Fruit fly (Drosophila melanogaster) whole organism, embryonic: ENCODE data around the gene CG15332.
A peak's percentile ranks its signal among the peaks of the same experiment; 100 is the strongest.

Source experiments
- Antp ChIP-seq: fragments of 200-800 bp; sonication (Bioruptor generic); optimal IDR thresholded peaks from 3 replicates; lab custom pipeline; 2016; ENCODE audit warnings: missing biosample characterization, missing genetic modification characterization
- Awh ChIP-seq: fragments of 200-800 bp; sonication (Bioruptor generic); IDR thresholded peaks from 2 replicates; pipeline ENCODE4, ENCODE4 v1.3.6; 2022; ENCODE audit warnings: missing biosample characterization, missing genetic modification characterization
- BEAF-32 ChIP-seq: fragments of 200-800 bp; sonication (Bioruptor generic); optimal IDR thresholded peaks from 3 replicates; lab custom pipeline; 2017; ENCODE audit warnings: missing biosample characterization, missing genetic modification characterization, mild to moderate bottlenecking, moderate library complexity, missing genetic modification reagents
- CG10147 ChIP-seq: fragments of 200-800 bp; sonication (Bioruptor generic); optimal IDR thresholded peaks from 2 replicates; lab custom pipeline; 2019; ENCODE audit warnings: missing biosample characterization, mild to moderate bottlenecking, missing genetic modification characterization, moderate library complexity
- CG10543 ChIP-seq: fragments of 200-800 bp; sonication (Bioruptor generic); optimal IDR thresholded peaks from 3 replicates; lab custom pipeline; 2017; ENCODE audit warnings: missing biosample characterization, mild to moderate bottlenecking, missing genetic modification characterization, moderate library complexity
- CG11456 ChIP-seq: fragments of 200-800 bp; sonication (Bioruptor generic); IDR thresholded peaks from 3 replicates; pipeline ENCODE4 v1.3.6; 2022; ENCODE audit warnings: missing biosample characterization, missing genetic modification characterization
- CG11504 ChIP-seq: fragments of 200-800 bp; sonication (Bioruptor generic); optimal IDR thresholded peaks from 3 replicates; lab custom pipeline; 2019; ENCODE audit warnings: missing biosample characterization, mild to moderate bottlenecking, missing genetic modification characterization, moderate library complexity
- CG11695 ChIP-seq: fragments of 200-800 bp; sonication (Bioruptor generic); IDR thresholded peaks from 3 replicates; pipeline ENCODE4 v1.3.6; 2022; ENCODE audit warnings: missing biosample characterization, missing genetic modification characterization
- CG1233 ChIP-seq: fragments of 200-800 bp; sonication (Bioruptor generic); optimal IDR thresholded peaks from 4 replicates; lab custom pipeline; 2018; ENCODE audit warnings: missing biosample characterization, mild to moderate bottlenecking, missing genetic modification characterization
- CG13424 ChIP-seq: fragments of 200-800 bp; sonication (Bioruptor generic); optimal IDR thresholded peaks from 2 replicates; lab custom pipeline; 2019; ENCODE audit warnings: missing biosample characterization, mild to moderate bottlenecking, missing genetic modification characterization, moderate library complexity
- CG14667 ChIP-seq: fragments of 200-800 bp; sonication (Bioruptor generic); IDR thresholded peaks from 2 replicates; pipeline ENCODE4 v1.3.6; 2022; ENCODE audit warnings: missing biosample characterization, missing genetic modification characterization
- CG14860 ChIP-seq: fragments of 200-800 bp; sonication (Bioruptor generic); IDR thresholded peaks from 3 replicates; pipeline ENCODE4 v1.3.6; 2022; ENCODE audit warnings: missing biosample characterization, missing genetic modification characterization; ENCODE audit not compliant: partially characterized antibody
- CG1603 ChIP-seq: fragments of 200-800 bp; sonication (Bioruptor generic); optimal IDR thresholded peaks from 2 replicates; lab custom pipeline; 2019; ENCODE audit warnings: missing biosample characterization, mild to moderate bottlenecking, missing genetic modification characterization, moderate library complexity
- CG1647 ChIP-seq: fragments of 200-800 bp; sonication (Bioruptor generic); optimal IDR thresholded peaks from 3 replicates; lab custom pipeline; 2016; ENCODE audit warnings: missing biosample characterization, missing genetic modification characterization
- CG16863 ChIP-seq: fragments of 200-800 bp; sonication (Bioruptor generic); optimal IDR thresholded peaks from 3 replicates; lab custom pipeline; 2016; ENCODE audit warnings: missing biosample characterization, missing genetic modification characterization
- CG3847 ChIP-seq: fragments of 200-800 bp; sonication (Bioruptor generic); IDR thresholded peaks from 2 replicates; pipeline ENCODE4 v1.3.6; 2022; ENCODE audit warnings: missing biosample characterization, missing genetic modification characterization
- CG5245 ChIP-seq: fragments of 200-800 bp; sonication (Bioruptor generic); optimal IDR thresholded peaks from 3 replicates; lab custom pipeline; 2016; ENCODE audit warnings: missing biosample characterization, missing genetic modification characterization
- CG6254 ChIP-seq: fragments of 200-800 bp; sonication (Bioruptor generic); optimal IDR thresholded peaks from 3 replicates; lab custom pipeline; 2017; ENCODE audit warnings: mild to moderate bottlenecking, missing biosample characterization, missing genetic modification reagents, missing genetic modification characterization
- CG6272 ChIP-seq: fragments of 200-800 bp; sonication (Bioruptor generic); IDR thresholded peaks from 2 replicates; pipeline ENCODE4 v1.3.6; 2022; ENCODE audit warnings: missing biosample characterization, missing genetic modification characterization
- CG7271 ChIP-seq: fragments of 200-800 bp; sonication (Bioruptor generic); optimal IDR thresholded peaks from 2 replicates; lab custom pipeline; 2018; ENCODE audit warnings: missing biosample characterization, mild to moderate bottlenecking, missing genetic modification characterization, moderate library complexity
- CG7372 ChIP-seq: fragments of 200-800 bp; sonication (Bioruptor generic); IDR thresholded peaks from 2 replicates; pipeline ENCODE4 v1.3.6; 2022; ENCODE audit warnings: missing biosample characterization, missing genetic modification characterization
- CG7987 ChIP-seq: fragments of 200-800 bp; sonication (Bioruptor generic); optimal IDR thresholded peaks from 2 replicates; lab custom pipeline; 2018; ENCODE audit warnings: missing biosample characterization, mild to moderate bottlenecking, missing genetic modification characterization, moderate library complexity
- CG8944 ChIP-seq: fragments of 200-800 bp; sonication (Bioruptor generic); optimal IDR thresholded peaks from 3 replicates; lab custom pipeline; 2016; ENCODE audit warnings: missing biosample characterization, missing genetic modification characterization
- Dad ChIP-seq: fragments of 200-800 bp; sonication (Bioruptor generic); optimal IDR thresholded peaks from 3 replicates; lab custom pipeline; 2016; ENCODE audit warnings: missing biosample characterization, missing genetic modification characterization
- Dbx ChIP-seq: fragments of 200-800 bp; sonication (Bioruptor generic); IDR thresholded peaks from 3 replicates; pipeline ENCODE4 v1.3.6; 2022; ENCODE audit warnings: missing biosample characterization, missing genetic modification characterization
- Dip2 ChIP-seq: fragments of 200-800 bp; sonication (Bioruptor generic); IDR thresholded peaks from 2 replicates; pipeline ENCODE4 v1.3.6; 2022; ENCODE audit warnings: missing biosample characterization, missing genetic modification characterization
- Doc2 ChIP-seq: fragments of 200-800 bp; sonication (Bioruptor generic); IDR thresholded peaks from 2 replicates; pipeline ENCODE4 v1.3.6; 2022; ENCODE audit warnings: missing biosample characterization, missing genetic modification characterization
- Gsc ChIP-seq: fragments of 200-800 bp; sonication (Bioruptor generic); IDR thresholded peaks from 2 replicates; pipeline ENCODE4 v1.3.6; 2022; ENCODE audit warnings: missing biosample characterization, missing genetic modification characterization
- HLH54F ChIP-seq: fragments of 200-800 bp; sonication (Bioruptor generic); optimal IDR thresholded peaks from 3 replicates; lab custom pipeline; 2016; ENCODE audit warnings: missing biosample characterization, missing genetic modification characterization
- HmgD ChIP-seq: fragments of 200-800 bp; sonication (Bioruptor generic); optimal IDR thresholded peaks from 3 replicates; lab custom pipeline; 2016; ENCODE audit warnings: missing biosample characterization, missing genetic modification characterization
- Hr39 ChIP-seq: fragments of >200 bp; optimal IDR thresholded peaks from 2 replicates; lab custom pipeline; 2017
- Max ChIP-seq: fragments of 200-800 bp; sonication (Bioruptor generic); optimal IDR thresholded peaks from 2 replicates; lab custom pipeline; 2016; ENCODE audit warnings: missing biosample characterization, mild to moderate bottlenecking, missing genetic modification characterization
- Mes4 ChIP-seq: fragments of 200-800 bp; sonication (Bioruptor generic); optimal IDR thresholded peaks from 2 replicates; lab custom pipeline; 2016; ENCODE audit warnings: missing biosample characterization, missing genetic modification characterization
- Ravus ChIP-seq: fragments of 200-800 bp; sonication (Bioruptor generic); IDR thresholded peaks from 2 replicates; pipeline ENCODE4 v1.3.6; 2022; ENCODE audit warnings: missing biosample characterization, missing genetic modification characterization
- Xbp1 ChIP-seq: fragments of 200-800 bp; sonication (Bioruptor generic); optimal IDR thresholded peaks from 3 replicates; lab custom pipeline; 2016; ENCODE audit warnings: missing biosample characterization, mild to moderate bottlenecking, missing genetic modification characterization
- cad ChIP-seq: fragments of >200 bp; optimal IDR thresholded peaks from 2 replicates; lab custom pipeline; 2017; ENCODE audit warnings: missing biosample characterization, missing genetic modification characterization
- cato ChIP-seq: fragments of 200-800 bp; sonication (Bioruptor generic); optimal IDR thresholded peaks from 2 replicates; lab custom pipeline; 2016; ENCODE audit warnings: missing biosample characterization, missing genetic modification characterization, borderline replicate concordance
- chinmo ChIP-seq: fragments of 200-800 bp; sonication (Bioruptor generic); IDR thresholded peaks from 4 replicates; pipeline ENCODE4 v1.3.6; 2022; ENCODE audit warnings: missing biosample characterization, missing genetic modification characterization; ENCODE audit not compliant: partially characterized antibody
- cwo ChIP-seq: fragments of 200-800 bp; sonication (Bioruptor generic); optimal IDR thresholded peaks from 3 replicates; lab custom pipeline; 2017; ENCODE audit warnings: missing biosample characterization, missing genetic modification characterization, mild to moderate bottlenecking, moderate library complexity, missing genetic modification reagents
- disco-r ChIP-seq: fragments of 200-800 bp; sonication (Bioruptor generic); optimal IDR thresholded peaks from 2 replicates; lab custom pipeline; 2016; ENCODE audit warnings: missing biosample characterization, missing genetic modification characterization
- gce ChIP-seq: fragments of 200-800 bp; sonication (Bioruptor generic); IDR thresholded peaks from 3 replicates; pipeline ENCODE4 v1.3.6; 2022; ENCODE audit warnings: missing biosample characterization, missing genetic modification characterization
- gsb-n ChIP-seq: fragments of 200-800 bp; sonication (Bioruptor generic); optimal IDR thresholded peaks from 3 replicates; lab custom pipeline; 2018; ENCODE audit warnings: missing biosample characterization, mild to moderate bottlenecking, missing genetic modification characterization
- hth ChIP-seq: fragments of >200 bp; optimal IDR thresholded peaks from 2 replicates; lab custom pipeline; 2017; ENCODE audit warnings: inconsistent platforms
- nau ChIP-seq: fragments of 200-800 bp; sonication (Bioruptor generic); optimal IDR thresholded peaks from 3 replicates; lab custom pipeline; 2017; ENCODE audit warnings: missing biosample characterization, mild to moderate bottlenecking, missing genetic modification characterization, missing genetic modification reagents
- pfk ChIP-seq: fragments of 200-800 bp; sonication (Bioruptor generic); optimal IDR thresholded peaks from 2 replicates; lab custom pipeline; 2018; ENCODE audit warnings: missing biosample characterization, mild to moderate bottlenecking, missing genetic modification characterization, moderate library complexity
- sd ChIP-seq: fragments of 200-800 bp; sonication (Bioruptor generic); optimal IDR thresholded peaks from 3 replicates; lab custom pipeline; 2018; ENCODE audit warnings: missing biosample characterization, mild to moderate bottlenecking, missing genetic modification characterization, moderate library complexity
- seq ChIP-seq: fragments of 200-800 bp; sonication (Bioruptor generic); IDR thresholded peaks from 2 replicates; pipeline ENCODE4 v1.3.6; 2022; ENCODE audit warnings: missing biosample characterization, missing genetic modification characterization
- shn ChIP-seq: fragments of 200-800 bp; sonication (Bioruptor generic); optimal IDR thresholded peaks from 3 replicates; lab custom pipeline; 2016; ENCODE audit warnings: missing biosample characterization, missing genetic modification characterization
- sisA ChIP-seq: fragments of 200-800 bp; sonication (Bioruptor generic); IDR thresholded peaks from 2 replicates; pipeline ENCODE4 v1.3.6; 2022; ENCODE audit warnings: missing biosample characterization, missing genetic modification characterization
- slbo ChIP-seq: fragments of 200-800 bp; sonication (Bioruptor generic); IDR thresholded peaks from 2 replicates; pipeline ENCODE4 v1.3.6; 2022; ENCODE audit warnings: missing biosample characterization, missing genetic modification characterization
- so ChIP-seq: fragments of 200-800 bp; sonication (Bioruptor generic); IDR thresholded peaks from 3 replicates; pipeline ENCODE4 v1.3.6; 2022; ENCODE audit warnings: missing biosample characterization, missing genetic modification characterization
- tin ChIP-seq: fragments of 200-800 bp; sonication (Bioruptor generic); optimal IDR thresholded peaks from 3 replicates; lab custom pipeline; 2016; ENCODE audit warnings: missing biosample characterization, missing genetic modification characterization
- usp ChIP-seq: fragments of >200 bp; optimal IDR thresholded peaks from 2 replicates; lab custom pipeline; 2017; ENCODE audit warnings: missing biosample characterization, missing genetic modification characterization

Gene CG15332

dm6 chrX:7909482-7909881 lies 46.3 kb downstream of the CG15332 start (continued):
- TF ChIP-seq CG11695 (GFP tag; lab: Robert Waterston, UW) = 0 out of 3 replicates have a peak, but pooled peaks have one; percentile 21
- TF ChIP-seq CG6272 = no peak
- no peak for TF ChIP-seq cato
- TF ChIP-seq CG5245 = no peak
- no peak for TF ChIP-seq CG8944
- no peak for TF ChIP-seq usp (GFP tag; lab: Kevin White, UChicago)
- TF ChIP-seq nau (GFP tag; lab: Kevin White, UChicago) = no peak
- TF ChIP-seq Dbx (GFP tag; lab: Robert Waterston, UW) = no peak
- no peak for TF ChIP-seq tin (GFP tag; lab: Kevin White, UChicago)
- TF ChIP-seq CG14667 = no peak
- no peak for TF ChIP-seq Doc2 (GFP tag; lab: Robert Waterston, UW)
- no peak for TF ChIP-seq disco-r (GFP tag; lab: Kevin White, UChicago)
- peak; percentile 17; the same call in 1 of the 2 replicates for TF ChIP-seq sisA (GFP tag; lab: Robert Waterston, UW)
- no peak for TF ChIP-seq pfk
- no peak for TF ChIP-seq Ravus
- TF ChIP-seq CG1233 = no peak
- TF ChIP-seq CG1603 (tag; lab: Kevin White, UChicago) = no peak
- no peak for TF ChIP-seq CG7372 (GFP tag; lab: Robert Waterston, UW)
- no peak for TF ChIP-seq so (GFP tag; lab: Robert Waterston, UW)
- no peak for TF ChIP-seq Hr39
- no peak for TF ChIP-seq CG7271 (tag; lab: Kevin White, UChicago)
- no peak for TF ChIP-seq CG7987 (GFP tag; lab: Kevin White, UChicago)
- no peak for TF ChIP-seq CG1647 (GFP tag; lab: Kevin White, UChicago)
- no peak for TF ChIP-seq hth (lab: Kevin White, UChicago)
- no peak for TF ChIP-seq Dad
- no peak for TF ChIP-seq CG16863 (GFP tag; lab: Kevin White, UChicago)
- TF ChIP-seq CG6254 (GFP tag; lab: Kevin White, UChicago) = no peak
- no peak for TF ChIP-seq CG3847
- TF ChIP-seq gce = no peak
- no peak for TF ChIP-seq Antp
- peak; percentile 25 for TF ChIP-seq CG13424 (tag; lab: Kevin White, UChicago)
- no peak for TF ChIP-seq CG10147
- peak; percentile 14 for TF ChIP-seq cwo (GFP tag; lab: Kevin White, UChicago)
- TF ChIP-seq seq = peak; percentile 37; the same call in 1 of the 2 replicates
- TF ChIP-seq HLH54F (GFP tag; lab: Kevin White, UChicago) = no peak
- TF ChIP-seq HmgD (GFP tag; lab: Kevin White, UChicago) = no peak
- no peak for TF ChIP-seq CG10543 (GFP tag; lab: Kevin White, UChicago)
- TF ChIP-seq BEAF-32 = no peak
- no peak for TF ChIP-seq gsb-n (tag; lab: Kevin White, UChicago)
- TF ChIP-seq cad (GFP tag; lab: Kevin White, UChicago) = no peak
- TF ChIP-seq Xbp1 (GFP tag; lab: Kevin White, UChicago) = peak; percentile 9
- no peak for TF ChIP-seq shn (GFP tag; lab: Kevin White, UChicago)
- no peak for TF ChIP-seq Mes4 (GFP tag; lab: Kevin White, UChicago)
- no peak for TF ChIP-seq CG14860 (GFP tag; lab: Robert Waterston, UW)
- no peak for TF ChIP-seq Awh (GFP tag; lab: Robert Waterston, UW)
- TF ChIP-seq CG11456 (GFP tag; lab: Robert Waterston, UW) = no peak
- TF ChIP-seq slbo (GFP tag; lab: Robert Waterston, UW) = peak; percentile 57
- no peak for TF ChIP-seq Max (GFP tag; lab: Kevin White, UChicago)
- no peak for TF ChIP-seq sd (tag; lab: Kevin White, UChicago)
- no peak for TF ChIP-seq CG11504 (tag; lab: Kevin White, UChicago)
- no peak for TF ChIP-seq Dip2 (GFP tag; lab: Robert Waterston, UW)
- TF ChIP-seq Gsc = no peak
- TF ChIP-seq chinmo = no peak
